Fruit fly (Drosophila melanogaster): ENCODE data around the gene Klp98A.

Klp98A gene

DNA sequence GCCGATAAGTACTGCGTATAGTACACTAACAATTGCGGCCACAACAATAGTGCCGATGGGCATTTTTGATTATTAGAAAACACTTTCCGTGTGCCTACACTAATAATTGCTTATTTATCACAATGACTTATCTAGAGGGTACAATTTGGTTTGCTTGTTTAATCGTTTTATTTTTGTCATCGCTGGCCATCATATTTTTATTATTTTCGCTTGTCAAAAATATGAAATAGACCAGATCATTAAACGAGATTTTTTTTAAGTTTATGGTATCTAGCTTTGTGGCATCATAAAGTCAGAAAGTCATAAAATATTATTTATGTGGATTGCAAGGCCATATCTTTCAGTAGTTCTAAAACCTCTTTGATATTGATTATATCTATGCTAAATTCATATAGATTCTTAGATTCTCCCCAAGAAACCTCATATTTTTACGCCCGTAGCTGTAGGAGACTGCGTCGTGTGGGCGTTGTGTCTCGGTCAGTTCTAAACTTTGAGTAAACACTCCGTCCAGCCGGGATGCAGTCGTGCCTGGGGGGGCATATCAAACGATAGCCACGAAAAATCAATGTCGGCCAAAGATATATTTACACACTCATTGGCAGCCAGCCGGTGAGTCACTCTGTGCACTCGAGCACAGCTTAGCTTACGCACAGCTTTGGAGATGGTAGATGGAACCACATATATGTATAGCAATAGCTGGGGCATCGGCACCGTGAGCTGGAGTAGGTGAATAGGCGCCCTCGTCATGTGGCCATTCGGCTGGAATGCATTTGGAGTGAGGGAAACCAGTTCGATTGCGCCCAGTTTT, 45.9 kb upstream of the Klp98A start (continued):
- TF ChIP-seq Lhr (GFP tag; optimal IDR thresholded peaks at IDR 0.05) (no peak), ab (GFP tag; optimal IDR thresholded peaks at IDR 0.05) (no peak), ttk (GFP tag; IDR thresholded peaks at IDR 0.05) (no peak), CG1832 (GFP tag; optimal IDR thresholded peaks at IDR 0.05) (no peak), CG14050 (GFP tag; IDR thresholded peaks at IDR 0.05) (no peak), CG17361 (GFP tag; IDR thresholded peaks at IDR 0.05) (peak; percentile 60; the same call in 2 of the 3 replicates), dmrt99B (tag; optimal IDR thresholded peaks at IDR 0.05) (peak; percentile 49), CG9876 (GFP tag; optimal IDR thresholded peaks at IDR 0.05) (no peak), CG8359 (GFP tag; optimal IDR thresholded peaks at IDR 0.05; ENCODE audit: borderline replicate concordance) (no peak), CG12744 (GFP tag; optimal IDR thresholded peaks at IDR 0.05) (no peak), CG10267 (tag; optimal IDR thresholded peaks at IDR 0.05) (peak; percentile 37), CG6689 (GFP tag; IDR thresholded peaks at IDR 0.05) (no peak), br (optimal IDR thresholded peaks at IDR 0.05) (no peak), pros (GFP tag; optimal IDR thresholded peaks at IDR 0.05) (no peak), MBD-R2 (GFP tag; IDR thresholded peaks at IDR 0.05) (no peak), CG15479 (GFP tag; optimal IDR thresholded peaks at IDR 0.05) (no peak), HmgZ (tag; optimal IDR thresholded peaks at IDR 0.05) (no peak), CG2712 (tag; optimal IDR thresholded peaks at IDR 0.05) (peak; percentile 46), CG2120 (GFP tag; optimal IDR thresholded peaks at IDR 0.05) (peak; percentile 57), Stat92E (GFP tag; optimal IDR thresholded peaks at IDR 0.05) (no peak), dmrt11E (tag; optimal IDR thresholded peaks at IDR 0.05) (peak; percentile 2), Spps (tag; optimal IDR thresholded peaks at IDR 0.05) (no peak), vfl (GFP tag; optimal IDR thresholded peaks at IDR 0.05) (no peak), ranshi (GFP tag; IDR thresholded peaks at IDR 0.05) (no peak), CG11695 (GFP tag; IDR thresholded peaks at IDR 0.05) (0 out of 3 replicates have a peak, but pooled peaks have one; percentile 17), croc (GFP tag; conservative IDR thresholded peaks at IDR 0.05) (no peak), ara (GFP tag; IDR thresholded peaks at IDR 0.05) (no peak), chinmo (GFP tag; IDR thresholded peaks at IDR 0.05; ENCODE audit: partially characterized antibody) (no peak), CG12299 (tag; optimal IDR thresholded peaks at IDR 0.05) (no peak), CG8944 (GFP tag; optimal IDR thresholded peaks at IDR 0.05) (no peak), Rfx (GFP tag; IDR thresholded peaks at IDR 0.05) (no peak), CG11085 (GFP tag; IDR thresholded peaks at IDR 0.05) (no peak), CG1792 (GFP tag; optimal IDR thresholded peaks at IDR 0.05) (no peak), CG7987 (GFP tag; optimal IDR thresholded peaks at IDR 0.05) (no peak), CG3163 (GFP tag; optimal IDR thresholded peaks at IDR 0.05) (no peak), caup (GFP tag; optimal IDR thresholded peaks at IDR 0.05; ENCODE audit: severe bottlenecking) (no peak), cwo (GFP tag; optimal IDR thresholded peaks at IDR 0.05) (peak; percentile 7), C15 (GFP tag; IDR thresholded peaks at IDR 0.05) (no peak), NfI (GFP tag; optimal IDR thresholded peaks at IDR 0.05) (no peak), CG7928 (GFP tag; optimal IDR thresholded peaks at IDR 0.05) (no peak), CG7963 (GFP tag; IDR thresholded peaks at IDR 0.05; ENCODE audit: partially characterized antibody) (no peak), tio (GFP tag; optimal IDR thresholded peaks at IDR 0.05) (no peak), CG8765 (GFP tag; IDR thresholded peaks at IDR 0.05) (no peak), nom (GFP tag; optimal IDR thresholded peaks at IDR 0.05) (no peak), sr (GFP tag; IDR thresholded peaks at IDR 0.05) (no peak), al (GFP tag; IDR thresholded peaks at IDR 0.05) (no peak), Awh (GFP tag; IDR thresholded peaks at IDR 0.05) (no peak), ems (GFP tag; optimal IDR thresholded peaks at IDR 0.05) (no peak), jumu (GFP tag; optimal IDR thresholded peaks at IDR 0.05) (no peak), Xbp1 (GFP tag; optimal IDR thresholded peaks at IDR 0.05) (no peak)
